Worm (Caenorhabditis elegans): ENCODE measurements around the gene gcsh-1.

The gcsh-1 gene

DNA sequence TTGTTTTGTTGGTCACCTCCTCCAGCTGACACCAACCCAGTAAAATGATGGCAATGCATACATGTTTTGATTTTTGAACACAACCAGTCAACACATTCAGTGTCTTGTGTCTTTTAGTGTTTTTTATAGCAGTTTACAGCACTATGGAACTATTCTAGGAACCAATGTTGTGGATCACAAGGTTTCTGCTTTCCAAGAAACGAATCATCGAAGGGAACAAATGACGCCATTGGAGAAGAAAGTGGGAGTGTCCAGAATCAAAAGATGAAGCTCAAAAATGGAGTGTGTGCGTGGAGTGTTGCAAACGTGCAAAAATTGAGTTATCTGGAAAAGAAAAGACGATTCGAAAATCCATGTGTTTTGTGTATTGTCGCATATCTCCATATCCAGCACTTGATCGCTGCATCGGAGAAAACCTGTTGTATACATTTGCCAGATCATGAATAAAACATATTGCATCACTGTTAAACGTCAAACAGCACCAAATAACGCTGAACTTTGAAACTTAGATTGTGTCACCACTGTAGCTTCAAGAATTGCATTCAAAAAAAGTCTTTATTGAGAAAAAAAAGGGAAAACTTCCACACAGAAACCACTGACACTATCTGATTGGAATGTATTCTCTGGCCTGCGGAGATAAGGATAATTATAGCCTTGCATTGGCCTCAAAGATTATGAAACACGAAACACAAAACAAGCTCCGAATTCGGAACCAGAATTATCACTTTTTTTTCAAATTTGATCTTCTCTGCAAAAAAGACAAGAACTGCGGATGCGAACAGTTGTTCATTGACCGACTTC lies 47.6 kb upstream of the gcsh-1 start (continued):
- no peak for TF ChIP-seq aly-2 (tag; optimal IDR thresholded peaks at IDR 0.05)
- TF ChIP-seq R02D3.7 (tag; optimal IDR thresholded peaks at IDR 0.05): no peak
- TF ChIP-seq hmg-1.1 (GFP tag; IDR thresholded peaks at IDR 0.05): no peak
- TF ChIP-seq ces-1 (GFP tag; optimal IDR thresholded peaks at IDR 0.05): no peak
- no peak for TF ChIP-seq arid-1 (GFP tag; conservative IDR thresholded peaks at IDR 0.05)
- peak; percentile 43; the same call in 1 of the 2 replicates for TF ChIP-seq ceh-20 (GFP tag; IDR thresholded peaks at IDR 0.05)
- TF ChIP-seq ceh-62 (tag; optimal IDR thresholded peaks at IDR 0.05): no peak
- 0 out of 2 replicates have a peak, but pooled peaks have one; percentile 31 for TF ChIP-seq saeg-2 (GFP tag; IDR thresholded peaks at IDR 0.05)
- TF ChIP-seq hif-1 (tag; optimal IDR thresholded peaks at IDR 0.05): peak in 1 of 2 experiments; percentile 82
- TF ChIP-seq F37D6.2 (tag; optimal IDR thresholded peaks at IDR 0.05): peak; percentile 77
- TF ChIP-seq mes-2 (tag; optimal IDR thresholded peaks at IDR 0.05; ENCODE audit: poor library complexity, severe bottlenecking): peak; percentile 7
- TF ChIP-seq nhr-48 (tag; optimal IDR thresholded peaks at IDR 0.05): peak; percentile 90
- TF ChIP-seq T26A8.4 (GFP tag; IDR thresholded peaks at IDR 0.05): no peak
- TF ChIP-seq php-3 (GFP tag; IDR thresholded peaks at IDR 0.05): no peak
- TF ChIP-seq pqm-1 (tag; optimal IDR thresholded peaks at IDR 0.05): no peak
- TF ChIP-seq dmd-9 (GFP tag; IDR thresholded peaks at IDR 0.05): no peak
- peak; percentile 54 for TF ChIP-seq dve-1 (tag; optimal IDR thresholded peaks at IDR 0.05; ENCODE audit: insufficient read depth)
- TF ChIP-seq D1046.2 (GFP tag; IDR thresholded peaks at IDR 0.05): no peak
- TF ChIP-seq nhr-42 (GFP tag; IDR thresholded peaks at IDR 0.05): no peak
- peak; percentile 25 for TF ChIP-seq mep-1 (tag; optimal IDR thresholded peaks at IDR 0.05)
- no peak for TF ChIP-seq duxl-1 (tag; optimal IDR thresholded peaks at IDR 0.05; ENCODE audit: poor library complexity)
- peak; percentile 61 for TF ChIP-seq nhr-77 (tag; optimal IDR thresholded peaks at IDR 0.05)
- TF ChIP-seq mdl-1 (tag; optimal IDR thresholded peaks at IDR 0.05): peak in 1 of 2 experiments; percentile 30
- TF ChIP-seq ZK337.2 (GFP tag; IDR thresholded peaks at IDR 0.05): no peak
- no peak for TF ChIP-seq snpc-1.2 (GFP tag; IDR thresholded peaks at IDR 0.05)
- TF ChIP-seq T20F7.1 (GFP tag; optimal IDR thresholded peaks at IDR 0.05): no peak
- TF ChIP-seq tra-1 (GFP tag; IDR thresholded peaks at IDR 0.05): 0 out of 2 replicates have a peak, but pooled peaks have one; percentile 52
- TF ChIP-seq pha-4 (GFP tag; IDR thresholded peaks at IDR 0.05): peak; percentile 34; the same call in 1 of the 2 replicates
- no peak for TF ChIP-seq pha-4 (tag; optimal IDR thresholded peaks at IDR 0.05)
- no peak for TF ChIP-seq tag-97 (GFP tag; IDR thresholded peaks at IDR 0.05)
- TF ChIP-seq lir-3 (tag; optimal IDR thresholded peaks at IDR 0.05): no peak
- TF ChIP-seq gei-8 (GFP tag; optimal IDR thresholded peaks at IDR 0.05): no peak
- TF ChIP-seq Y5F2A.4 (GFP tag; optimal IDR thresholded peaks at IDR 0.05): no peak
- no peak for TF ChIP-seq egl-27 (tag; optimal IDR thresholded peaks at IDR 0.05)
- no peak for TF ChIP-seq ZK546.5 (tag; optimal IDR thresholded peaks at IDR 0.05)
- TF ChIP-seq vab-7 (GFP tag; IDR thresholded peaks at IDR 0.05): no peak
- peak; percentile 7 for TF ChIP-seq nhr-6 (tag; optimal IDR thresholded peaks at IDR 0.05)
- TF ChIP-seq lsy-2 (tag; optimal IDR thresholded peaks at IDR 0.05): peak in 1 of 2 experiments; percentile 77
- no peak for TF ChIP-seq Y75B8A.6 (GFP tag; IDR thresholded peaks at IDR 0.05)
- no peak for TF ChIP-seq rbr-2 (tag; optimal IDR thresholded peaks at IDR 0.05)
- TF ChIP-seq snpc-4 (tag; optimal IDR thresholded peaks at IDR 0.05): no peak
- no peak for TF ChIP-seq attf-4 (tag; optimal IDR thresholded peaks at IDR 0.05)
- TF ChIP-seq madf-5 (GFP tag; IDR thresholded peaks at IDR 0.05): no peak
- no peak for TF ChIP-seq skn-1 (tag; optimal IDR thresholded peaks at IDR 0.05)
- TF ChIP-seq mxl-2 (GFP tag; conservative IDR thresholded peaks at IDR 0.05): peak; percentile 36; the same call in 1 of the 2 replicates
- peak in 1 of 2 experiments; percentile 23 for TF ChIP-seq unc-62 (GFP tag; optimal IDR thresholded peaks at IDR 0.05 in 1 of 2)
- TF ChIP-seq unc-62 (tag; optimal IDR thresholded peaks at IDR 0.05): no peak
- TF ChIP-seq lin-29 (GFP tag; IDR thresholded peaks at IDR 0.05): no peak
- peak; percentile 97 for TF ChIP-seq nhr-11 (tag; optimal IDR thresholded peaks at IDR 0.05)
- no peak for TF ChIP-seq ztf-7 (tag; optimal IDR thresholded peaks at IDR 0.05)

All from whole organism, L4 larva.